Fruit fly (Drosophila melanogaster) whole organism, adult: ENCODE measurements around the gene VhaM9.7-c.

Source experiments
- CG11617 ChIP-seq: fragments of 200-800 bp; sonication (Bioruptor generic); optimal IDR thresholded peaks from 2 replicates; lab custom pipeline; 2017; ENCODE audit warnings: mild to moderate bottlenecking, missing biosample characterization, missing genetic modification reagents, missing genetic modification characterization
- CG33017 ChIP-seq: fragments of 200-800 bp; sonication (Bioruptor generic); optimal IDR thresholded peaks from 2 replicates; lab custom pipeline; 2018; ENCODE audit warnings: missing biosample characterization, mild to moderate bottlenecking, missing genetic modification characterization, moderate library complexity
- CG5204 ChIP-seq: fragments of 200-800 bp; sonication (Bioruptor generic); optimal IDR thresholded peaks from 2 replicates; lab custom pipeline; 2016; ENCODE audit warnings: missing biosample characterization, missing genetic modification characterization
- Crg-1 ChIP-seq: fragments of 200-800 bp; sonication (Bioruptor generic); optimal IDR thresholded peaks from 2 replicates; lab custom pipeline; 2016; ENCODE audit warnings: missing biosample characterization, missing genetic modification characterization
- pad ChIP-seq: fragments of 200-800 bp; sonication (Bioruptor generic); optimal IDR thresholded peaks from 3 replicates; lab custom pipeline; 2017; ENCODE audit warnings: missing biosample characterization, missing genetic modification characterization, mild to moderate bottlenecking, moderate library complexity, missing genetic modification reagents
- toe ChIP-seq: fragments of 200-800 bp; sonication (Bioruptor generic); optimal IDR thresholded peaks from 2 replicates; lab custom pipeline; 2016; ENCODE audit warnings: missing biosample characterization, missing genetic modification characterization

DNA sequence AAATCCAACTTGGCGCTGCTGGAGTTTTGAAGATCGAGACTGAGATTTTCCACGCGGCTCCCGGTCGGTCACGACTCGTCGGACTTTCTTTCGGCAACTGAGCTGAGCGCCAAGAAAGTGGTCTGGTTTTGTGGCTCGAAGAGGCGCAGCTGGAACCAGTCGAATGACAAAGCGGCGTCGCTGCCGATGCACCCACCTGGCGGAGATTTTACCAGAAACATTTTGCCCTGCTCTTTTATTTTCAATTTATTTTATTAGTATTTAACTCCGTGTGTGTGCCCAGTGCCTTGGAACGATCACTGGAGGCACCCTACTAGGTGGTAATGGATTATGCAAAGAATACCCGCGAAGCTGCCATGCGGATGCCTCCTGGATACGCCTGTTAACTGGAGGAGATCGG, 17.6 kb upstream of the VhaM9.7-c start, which contains the start of gene CG15005:
- TF ChIP-seq toe (GFP tag; lab: Kevin White, UChicago), result no peak
- no peak for TF ChIP-seq CG11617
- no peak for TF ChIP-seq Crg-1 (GFP tag; lab: Kevin White, UChicago)
- no peak for TF ChIP-seq CG33017 (tag; lab: Kevin White, UChicago)
- TF ChIP-seq pad (GFP tag; lab: Kevin White, UChicago), result no peak
- no peak for TF ChIP-seq CG5204 (GFP tag; lab: Kevin White, UChicago)
